Fruit fly (Drosophila melanogaster): ENCODE data around the gene CG6168.

The CG6168 gene

DNA sequence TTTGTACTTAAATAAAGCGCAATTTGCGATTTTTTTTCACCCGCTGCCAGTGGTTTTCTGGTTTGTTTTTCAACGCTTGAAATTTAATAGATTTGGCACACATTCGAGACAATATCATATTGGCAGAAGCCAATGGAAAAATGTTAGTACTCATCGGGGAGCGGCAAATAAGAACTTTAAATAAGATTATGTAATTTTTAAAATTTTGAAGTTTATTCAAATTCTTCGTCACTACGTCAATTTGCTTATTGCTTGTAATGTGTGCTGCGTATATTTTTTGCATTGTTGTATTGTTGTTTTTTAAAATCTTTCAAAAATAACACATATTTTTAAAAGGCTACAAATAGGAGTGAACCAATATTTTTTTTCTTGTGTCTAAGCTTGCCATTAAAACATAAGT, 25.5 kb upstream of the CG6168 start:
- TF ChIP-seq CG14655 (GFP tag; optimal IDR thresholded peaks at IDR 0.05), result peak; percentile 9
- TF ChIP-seq CG10348 (GFP tag; IDR thresholded peaks at IDR 0.05), result no peak
- no peak for TF ChIP-seq rn (GFP tag; IDR thresholded peaks at IDR 0.05)
- 0 out of 2 replicates have a peak, but pooled peaks have one; percentile 21 for TF ChIP-seq Ets98B (GFP tag; IDR thresholded peaks at IDR 0.05)
- TF ChIP-seq EcR (GFP tag; optimal IDR thresholded peaks at IDR 0.05), result no peak
- no peak for TF ChIP-seq CG15710 (tag; optimal IDR thresholded peaks at IDR 0.05)
- no peak for TF ChIP-seq gl (tag; optimal IDR thresholded peaks at IDR 0.05)
- no peak for TF ChIP-seq CG17806 (tag; optimal IDR thresholded peaks at IDR 0.05)
- TF ChIP-seq CG32121 (GFP tag; IDR thresholded peaks at IDR 0.05), result no peak; the same call in 1 of the 2 replicates
- no peak for TF ChIP-seq CG13204 (GFP tag; optimal IDR thresholded peaks at IDR 0.05)
- TF ChIP-seq Pif1B (GFP tag; optimal IDR thresholded peaks at IDR 0.05), result no peak
- peak; percentile 9 for TF ChIP-seq CG8301 (tag; optimal IDR thresholded peaks at IDR 0.05)
- no peak for TF ChIP-seq CG12605 (GFP tag; IDR thresholded peaks at IDR 0.05)

DNA sequence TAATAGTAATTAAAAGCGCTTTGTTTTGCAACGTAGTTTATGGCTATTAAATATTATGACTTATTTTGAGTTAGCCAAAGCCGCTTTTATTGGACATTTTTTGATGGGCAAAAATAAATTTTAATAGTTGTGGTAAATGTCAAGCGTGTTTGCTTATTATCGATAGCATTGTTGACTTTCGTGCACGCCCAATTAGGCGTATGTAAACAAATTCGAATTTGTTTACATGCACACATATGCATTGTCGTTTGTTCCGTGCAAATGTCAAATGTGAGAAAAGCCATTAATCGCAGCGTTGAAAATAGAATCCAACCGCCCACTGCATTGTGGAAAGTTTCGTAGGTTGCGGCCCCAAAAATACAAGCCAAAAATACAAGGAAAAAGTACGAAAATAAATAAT, 24.0 kb upstream of the CG6168 start:
- TF ChIP-seq CG34367 (tag; optimal IDR thresholded peaks at IDR 0.05) (no peak), CG32121 (GFP tag; IDR thresholded peaks at IDR 0.05) (no peak), Pif1A (GFP tag; optimal IDR thresholded peaks at IDR 0.05) (no peak), Pif1B (GFP tag; optimal IDR thresholded peaks at IDR 0.05) (no peak), CG15710 (tag; optimal IDR thresholded peaks at IDR 0.05) (no peak)

DNA sequence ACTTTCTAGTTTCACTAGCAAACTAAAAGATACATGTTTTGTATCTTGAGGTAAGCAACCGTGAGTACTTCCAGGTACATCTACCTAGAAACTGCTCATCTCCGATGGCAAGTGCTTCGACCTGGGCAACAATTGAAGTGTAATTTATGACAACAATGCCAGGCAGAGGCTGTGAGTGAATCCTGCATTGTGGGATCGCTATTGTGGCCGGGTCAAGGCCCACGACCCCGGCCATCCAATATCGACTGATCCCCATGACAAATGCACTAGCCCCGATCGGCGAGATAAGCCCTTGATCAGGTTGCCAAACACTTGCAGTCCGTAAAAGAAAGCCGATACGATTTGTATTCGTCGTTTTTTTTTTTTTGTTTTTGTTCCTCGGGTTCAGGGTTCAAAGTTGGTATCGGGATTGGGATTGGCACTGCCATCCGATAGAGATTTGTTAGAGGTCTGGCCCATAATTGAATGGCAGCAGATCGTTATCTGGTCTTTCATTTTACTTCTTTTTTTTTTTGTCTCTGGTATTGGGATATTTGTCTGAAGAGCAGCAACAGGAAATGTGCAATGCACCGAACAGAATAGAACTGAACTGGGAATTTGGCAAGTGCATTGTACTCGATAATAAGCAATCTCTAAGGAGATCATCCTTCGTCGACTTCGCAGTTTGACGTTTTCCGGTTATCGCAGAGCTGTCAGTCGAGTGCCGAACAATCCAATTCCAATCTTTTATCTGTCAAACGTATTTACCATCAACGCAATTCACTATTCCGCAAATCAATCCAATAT, 23.2 kb upstream of the CG6168 start:
- TF ChIP-seq CG12605 (GFP tag; IDR thresholded peaks at IDR 0.05) (no peak), Ets98B (GFP tag; IDR thresholded peaks at IDR 0.05) (no peak), CG17806 (tag; optimal IDR thresholded peaks at IDR 0.05) (no peak), CG10348 (GFP tag; IDR thresholded peaks at IDR 0.05) (no peak), CG8301 (tag; optimal IDR thresholded peaks at IDR 0.05) (no peak), Pif1B (GFP tag; optimal IDR thresholded peaks at IDR 0.05) (no peak), CG14655 (GFP tag; optimal IDR thresholded peaks at IDR 0.05) (no peak), CG4496 (GFP tag; IDR thresholded peaks at IDR 0.05) (no peak), CG32121 (GFP tag; IDR thresholded peaks at IDR 0.05) (no peak), gl (tag; optimal IDR thresholded peaks at IDR 0.05) (no peak), D1 (tag; optimal IDR thresholded peaks at IDR 0.05) (no peak), CG15710 (tag; optimal IDR thresholded peaks at IDR 0.05) (no peak), CG34367 (tag; optimal IDR thresholded peaks at IDR 0.05) (no peak), CG9948 (tag; optimal IDR thresholded peaks at IDR 0.05) (no peak), Pif1A (GFP tag; optimal IDR thresholded peaks at IDR 0.05) (no peak), fd96Ca (GFP tag; IDR thresholded peaks at IDR 0.05) (no peak), rn (GFP tag; IDR thresholded peaks at IDR 0.05) (no peak)

DNA sequence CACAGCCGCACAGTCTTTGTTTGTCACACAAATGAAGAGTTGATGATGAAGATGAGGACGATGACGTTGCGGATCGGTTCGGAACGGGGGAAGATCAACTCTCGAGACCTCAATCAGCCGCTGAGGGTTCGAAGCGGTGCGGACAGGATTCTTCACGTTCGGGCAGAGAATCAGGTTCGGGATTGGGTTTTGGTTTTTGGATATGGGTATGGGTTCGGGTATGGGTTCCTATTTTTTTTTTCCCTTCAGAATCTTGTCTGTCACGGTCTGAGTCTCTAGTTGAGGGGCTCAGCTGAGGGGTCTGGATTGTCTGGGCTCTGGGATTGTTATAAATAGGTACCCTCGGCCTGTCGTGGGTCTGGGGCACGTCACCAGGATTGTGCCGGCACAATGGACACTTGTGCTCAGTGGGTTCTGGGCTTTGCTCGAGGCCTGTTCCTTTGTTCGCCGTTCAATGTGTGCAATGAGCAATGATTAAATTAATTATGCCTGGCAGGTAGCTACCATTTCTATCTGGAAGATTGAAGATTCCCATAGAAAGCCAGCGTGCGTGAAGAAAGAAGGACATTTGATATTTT, 22.2 kb upstream of the CG6168 start:
- TF ChIP-seq CG9948 (tag; optimal IDR thresholded peaks at IDR 0.05) (no peak), CG15710 (tag; optimal IDR thresholded peaks at IDR 0.05) (no peak), rn (GFP tag; IDR thresholded peaks at IDR 0.05) (no peak), EcR (GFP tag; optimal IDR thresholded peaks at IDR 0.05) (peak; percentile 35), gl (tag; optimal IDR thresholded peaks at IDR 0.05) (no peak), Pif1A (GFP tag; optimal IDR thresholded peaks at IDR 0.05) (no peak), D1 (tag; optimal IDR thresholded peaks at IDR 0.05) (no peak), CG13204 (GFP tag; optimal IDR thresholded peaks at IDR 0.05) (no peak)

DNA sequence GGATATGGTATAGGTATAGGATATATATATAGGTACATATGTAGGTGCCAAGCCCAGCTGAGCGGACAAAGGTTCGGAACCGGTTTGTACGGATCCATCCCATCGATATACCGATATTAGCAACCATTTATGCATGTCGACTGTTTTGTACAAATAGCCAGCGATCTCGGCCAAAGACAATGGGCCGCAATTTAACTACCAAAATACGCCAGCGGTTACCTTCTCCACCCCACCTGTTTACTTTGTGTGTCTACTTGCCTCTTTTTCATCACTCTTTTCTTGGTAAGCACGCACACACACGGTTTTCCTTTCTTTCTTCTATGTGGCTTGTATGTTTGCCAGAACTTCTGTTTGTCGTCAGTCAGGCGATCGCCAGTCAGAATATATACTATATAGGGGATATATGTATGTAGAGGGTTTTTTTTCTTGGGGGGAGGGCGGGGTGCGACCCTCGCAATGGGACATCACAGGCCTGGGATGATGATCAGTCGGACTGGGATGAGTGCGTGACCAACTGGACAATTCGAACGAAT, 21.1 kb upstream of the CG6168 start:
- TF ChIP-seq Pif1A (GFP tag; optimal IDR thresholded peaks at IDR 0.05) (no peak), EcR (GFP tag; optimal IDR thresholded peaks at IDR 0.05) (peak; percentile 23), D1 (tag; optimal IDR thresholded peaks at IDR 0.05) (no peak)

DNA sequence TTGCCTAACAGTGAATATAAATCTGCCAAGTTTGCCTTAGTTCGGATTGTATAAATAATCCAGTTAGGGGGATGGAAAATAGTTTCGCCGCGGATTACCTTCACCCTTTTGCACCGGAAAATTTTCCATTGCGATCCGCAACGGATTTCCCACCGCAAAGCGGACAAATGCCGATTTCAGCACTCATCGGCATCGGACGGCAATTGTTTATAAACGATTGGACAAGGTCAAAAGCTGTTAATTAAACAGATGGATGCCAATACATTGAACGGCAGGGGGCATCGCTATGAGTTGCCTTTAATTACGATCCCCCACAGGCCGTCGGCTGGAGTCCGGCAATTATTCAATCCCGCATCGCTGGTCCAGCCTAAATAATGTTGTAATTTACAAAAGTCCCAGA, 20.4 kb upstream of the CG6168 start:
- TF ChIP-seq CG9948 (tag; optimal IDR thresholded peaks at IDR 0.05) (no peak), CG8159 (tag; optimal IDR thresholded peaks at IDR 0.05) (peak; percentile 29), Pif1A (GFP tag; optimal IDR thresholded peaks at IDR 0.05) (no peak)

DNA sequence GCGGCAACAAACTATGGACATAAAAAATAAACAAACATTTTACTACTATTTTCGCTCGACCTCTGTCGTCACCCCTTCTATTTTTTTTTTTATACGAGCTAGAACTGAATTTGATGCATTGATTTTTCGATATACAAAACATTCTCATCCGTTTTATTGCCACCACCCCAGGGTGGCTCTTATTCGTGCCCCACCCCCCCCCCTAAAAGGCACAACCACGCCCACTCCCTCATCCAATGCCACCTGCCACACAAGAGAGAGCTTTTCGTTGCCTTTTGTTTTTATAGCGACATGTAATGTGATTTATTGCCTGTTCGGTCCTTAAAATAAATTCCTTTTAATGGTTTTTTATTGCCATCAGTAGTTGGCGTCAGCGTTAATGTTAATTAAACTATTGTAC, 17.8 kb upstream of the CG6168 start:
- no peak for TF ChIP-seq CG17806 (tag; optimal IDR thresholded peaks at IDR 0.05)
- TF ChIP-seq CG8159 (tag; optimal IDR thresholded peaks at IDR 0.05), result peak; percentile 24

Data from whole organism, pupa.